In the genomic region with DNA sequence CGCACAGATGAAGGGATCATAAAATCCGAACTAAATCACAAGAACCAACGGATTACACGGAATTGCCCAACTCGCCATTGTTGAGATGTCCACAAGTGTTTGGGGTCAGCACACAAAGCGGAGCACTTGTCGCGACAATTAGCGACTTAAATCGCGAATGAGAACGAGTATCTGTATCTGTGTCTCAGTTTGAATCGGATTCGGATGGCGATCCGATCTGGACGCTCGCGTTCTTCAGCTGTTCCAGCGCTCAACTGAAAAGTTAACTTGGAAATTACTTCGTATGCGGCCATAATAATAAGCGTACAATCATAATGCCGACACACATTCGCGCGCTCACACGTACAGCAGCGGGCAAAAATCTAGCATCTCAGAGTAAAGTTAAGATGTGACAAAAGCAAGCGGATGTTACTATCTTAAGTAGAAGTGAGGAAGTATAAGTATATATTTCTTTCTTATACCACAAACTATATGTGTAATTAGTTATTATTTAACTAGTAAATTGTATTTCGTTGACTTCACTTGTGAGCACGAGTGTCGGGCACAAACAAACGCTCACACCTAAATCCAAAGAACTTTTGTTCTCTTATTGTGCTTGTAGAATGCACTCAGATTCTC, we compare ENCODE assay signal across 1 fruit fly cellular context.
A peak's percentile ranks its signal among the peaks of the same experiment; 100 is the strongest.
TF ChIP-seq lines count a peak whose summit lies in the region.

A gene (minus strand): TSS at position 259 of the 618 bp plus-strand sequence.

TF ChIP-seq in whole organism, embryonic, 481 proteins besides CTCF, POLR2A, EP300 and RAD21 (continued from another document and continues in another):
- TF ChIP-seq E2f1 (GFP tag; IDR thresholded peaks at IDR 0.05; lab: Robert Waterston, UW), result peak; percentile 81
- TF ChIP-seq ara (GFP tag; IDR thresholded peaks at IDR 0.05; lab: Robert Waterston, UW), result peak; percentile 78
- peak; percentile 40 for TF ChIP-seq CG11398 (GFP tag; optimal IDR thresholded peaks at IDR 0.05; lab: Kevin White, UChicago)
- no peak for TF ChIP-seq mld (GFP tag; IDR thresholded peaks at IDR 0.05; lab: Robert Waterston, UW; ENCODE audit: partially characterized antibody)
- no peak for TF ChIP-seq Dip2 (GFP tag; IDR thresholded peaks at IDR 0.05; lab: Robert Waterston, UW)
- TF ChIP-seq CG1602 (GFP tag; optimal IDR thresholded peaks at IDR 0.05; lab: Kevin White, UChicago), result peak; percentile 86
- TF ChIP-seq TFAM (GFP tag; optimal IDR thresholded peaks at IDR 0.05; lab: Kevin White, UChicago), result no peak
- peak; percentile 87 for TF ChIP-seq CG15601 (tag; optimal IDR thresholded peaks at IDR 0.05; lab: Kevin White, UChicago)
- TF ChIP-seq CG2116 (GFP tag; optimal IDR thresholded peaks at IDR 0.05; lab: Kevin White, UChicago), result peak; percentile 54
- TF ChIP-seq gcm (GFP tag; optimal IDR thresholded peaks at IDR 0.05; lab: Kevin White, UChicago), result peak; percentile 89
- peak; percentile 94 for TF ChIP-seq gem (tag; optimal IDR thresholded peaks at IDR 0.05; lab: Kevin White, UChicago)
- TF ChIP-seq CG10462 (GFP tag; optimal IDR thresholded peaks at IDR 0.05; lab: Kevin White, UChicago), result peak; percentile 43
- peak; percentile 12 for TF ChIP-seq CG15696 (tag; optimal IDR thresholded peaks at IDR 0.05; lab: Kevin White, UChicago)
- TF ChIP-seq sisA (GFP tag; IDR thresholded peaks at IDR 0.05; lab: Robert Waterston, UW), result peak; percentile 87
- peak; percentile 58 for TF ChIP-seq CG8281 (tag; optimal IDR thresholded peaks at IDR 0.05; lab: Kevin White, UChicago)
- peak; percentile 12 for TF ChIP-seq CG10274 (GFP tag; optimal IDR thresholded peaks at IDR 0.05; lab: Kevin White, UChicago)
- no peak for TF ChIP-seq CG13287 (GFP tag; IDR thresholded peaks at IDR 0.05; lab: Robert Waterston, UW; ENCODE audit: partially characterized antibody)
- no peak for TF ChIP-seq Doc2 (GFP tag; IDR thresholded peaks at IDR 0.05; lab: Robert Waterston, UW)
- peak; percentile 68 for TF ChIP-seq CG5180 (GFP tag; optimal IDR thresholded peaks at IDR 0.05; lab: Kevin White, UChicago)
- TF ChIP-seq crc (GFP tag; optimal IDR thresholded peaks at IDR 0.05; lab: Kevin White, UChicago), result peak; percentile 21
- peak; percentile 82 for TF ChIP-seq CG14441 (GFP tag; IDR thresholded peaks at IDR 0.05; lab: Robert Waterston, UW)
- peak; percentile 73 for TF ChIP-seq CG8359 (GFP tag; optimal IDR thresholded peaks at IDR 0.05; lab: Kevin White, UChicago; ENCODE audit: borderline replicate concordance)
- peak; percentile 87 for TF ChIP-seq Hr3 (GFP tag; optimal IDR thresholded peaks at IDR 0.05; lab: Kevin White, UChicago)
- peak; percentile 22 for TF ChIP-seq exex (tag; optimal IDR thresholded peaks at IDR 0.05; lab: Kevin White, UChicago)
- no peak for TF ChIP-seq pzg (GFP tag; optimal IDR thresholded peaks at IDR 0.05; lab: Kevin White, UChicago)
- peak; percentile 20 for TF ChIP-seq CG4617 (GFP tag; optimal IDR thresholded peaks at IDR 0.05; lab: Kevin White, UChicago; ENCODE audit: borderline replicate concordance)
- peak; percentile 94 for TF ChIP-seq PHDP (tag; optimal IDR thresholded peaks at IDR 0.05; lab: Kevin White, UChicago)
- peak; percentile 66 for TF ChIP-seq CG12942 (GFP tag; optimal IDR thresholded peaks at IDR 0.05; lab: Kevin White, UChicago)
- TF ChIP-seq CG4424 (GFP tag; optimal IDR thresholded peaks at IDR 0.05; lab: Kevin White, UChicago), result peak; percentile 80
- TF ChIP-seq Mrtf (GFP tag; IDR thresholded peaks at IDR 0.05; lab: Robert Waterston, UW), result peak; percentile 86
- TF ChIP-seq Scr (GFP tag; IDR thresholded peaks at IDR 0.05; lab: Robert Waterston, UW; ENCODE audit: partially characterized antibody), result no peak
- peak; percentile 95 for TF ChIP-seq ATbp (GFP tag; optimal IDR thresholded peaks at IDR 0.05; lab: Kevin White, UChicago)
- TF ChIP-seq z (GFP tag; IDR thresholded peaks at IDR 0.05; lab: Robert Waterston, UW), result peak; percentile 73
- peak; percentile 71 for TF ChIP-seq wek (GFP tag; optimal IDR thresholded peaks at IDR 0.05; lab: Kevin White, UChicago)
- TF ChIP-seq CG31365 (tag; optimal IDR thresholded peaks at IDR 0.05; lab: Kevin White, UChicago), result peak; percentile 64
- 0 out of 2 replicates have a peak, but pooled peaks have one; percentile 29 for TF ChIP-seq CG14667 (GFP tag; IDR thresholded peaks at IDR 0.05; lab: Robert Waterston, UW)
- TF ChIP-seq CG4854 (GFP tag; optimal IDR thresholded peaks at IDR 0.05; lab: Kevin White, UChicago), result peak; percentile 77
- TF ChIP-seq CG34376 (GFP tag; optimal IDR thresholded peaks at IDR 0.05; lab: Kevin White, UChicago), result peak; percentile 22
- peak; percentile 84 for TF ChIP-seq Sox100B (GFP tag; optimal IDR thresholded peaks at IDR 0.05; lab: Kevin White, UChicago)
- TF ChIP-seq CG17359 (tag; optimal IDR thresholded peaks at IDR 0.05; lab: Kevin White, UChicago), result peak; percentile 91
- TF ChIP-seq CG18476 (GFP tag; optimal IDR thresholded peaks at IDR 0.05; lab: Kevin White, UChicago), result peak; percentile 87
- peak; percentile 92 for TF ChIP-seq oc (tag; optimal IDR thresholded peaks at IDR 0.05; lab: Kevin White, UChicago)
- peak; percentile 84 for TF ChIP-seq H15 (GFP tag; IDR thresholded peaks at IDR 0.05; lab: Robert Waterston, UW)
- TF ChIP-seq Oli (tag; optimal IDR thresholded peaks at IDR 0.05; lab: Kevin White, UChicago), result peak; percentile 93
- peak; percentile 81 for TF ChIP-seq ind (GFP tag; optimal IDR thresholded peaks at IDR 0.05; lab: Kevin White, UChicago)
- TF ChIP-seq nerfin-1 (tag; optimal IDR thresholded peaks at IDR 0.05; lab: Kevin White, UChicago), result peak; percentile 70
- TF ChIP-seq hkb (optimal IDR thresholded peaks at IDR 0.05; lab: Kevin White, UChicago), result no peak
- peak; percentile 95 for TF ChIP-seq hkb (GFP tag; IDR thresholded peaks at IDR 0.05; lab: Robert Waterston, UW)
- TF ChIP-seq Deaf1 (tag; optimal IDR thresholded peaks at IDR 0.05; lab: Kevin White, UChicago), result peak; percentile 80
- peak; percentile 84 for TF ChIP-seq CG12659 (GFP tag; optimal IDR thresholded peaks at IDR 0.05; lab: Kevin White, UChicago)
- peak; percentile 55 for TF ChIP-seq CG3065 (GFP tag; optimal IDR thresholded peaks at IDR 0.05; lab: Kevin White, UChicago)
- peak; percentile 42; the same call in 1 of the 2 replicates for TF ChIP-seq CG8765 (GFP tag; IDR thresholded peaks at IDR 0.05; lab: Robert Waterston, UW)
- TF ChIP-seq CG6854 (GFP tag; optimal IDR thresholded peaks at IDR 0.05; lab: Kevin White, UChicago), result peak; percentile 76
- no peak for TF ChIP-seq Hr39 (optimal IDR thresholded peaks at IDR 0.05; lab: Kevin White, UChicago)
- peak; percentile 93 for TF ChIP-seq gsb-n (tag; optimal IDR thresholded peaks at IDR 0.05; lab: Kevin White, UChicago)
- peak; percentile 83 for TF ChIP-seq onecut (GFP tag; IDR thresholded peaks at IDR 0.05; lab: Robert Waterston, UW)
- TF ChIP-seq Dek (tag; optimal IDR thresholded peaks at IDR 0.05; lab: Kevin White, UChicago), result peak; percentile 86
- peak; percentile 67 for TF ChIP-seq sug (tag; optimal IDR thresholded peaks at IDR 0.05; lab: Kevin White, UChicago)
- peak; percentile 81 for TF ChIP-seq ap (GFP tag; IDR thresholded peaks at IDR 0.05; lab: Robert Waterston, UW)
- TF ChIP-seq CG2712 (tag; optimal IDR thresholded peaks at IDR 0.05; lab: Kevin White, UChicago), result peak; percentile 91
- TF ChIP-seq Mad (GFP tag; optimal IDR thresholded peaks at IDR 0.05; lab: Kevin White, UChicago), result peak; percentile 85
- TF ChIP-seq slp2 (GFP tag; optimal IDR thresholded peaks at IDR 0.05; lab: Kevin White, UChicago), result peak; percentile 68
- no peak for TF ChIP-seq crol (GFP tag; IDR thresholded peaks at IDR 0.05; lab: Robert Waterston, UW)
- TF ChIP-seq bab2 (GFP tag; optimal IDR thresholded peaks at IDR 0.05; lab: Kevin White, UChicago), result peak; percentile 79
- TF ChIP-seq tio (GFP tag; optimal IDR thresholded peaks at IDR 0.05; lab: Kevin White, UChicago), result peak; percentile 70
- TF ChIP-seq CG6765 (GFP tag; optimal IDR thresholded peaks at IDR 0.05; lab: Kevin White, UChicago), result peak; percentile 36
- TF ChIP-seq ERR (GFP tag; optimal IDR thresholded peaks at IDR 0.05; lab: Kevin White, UChicago), result peak; percentile 10
- TF ChIP-seq yki (optimal IDR thresholded peaks at IDR 0.05; lab: Kevin White, UChicago), result no peak
- TF ChIP-seq CG9876 (GFP tag; optimal IDR thresholded peaks at IDR 0.05; lab: Kevin White, UChicago), result no peak
- peak; percentile 74 for TF ChIP-seq CG16863 (GFP tag; optimal IDR thresholded peaks at IDR 0.05; lab: Kevin White, UChicago)
- peak; percentile 87 for TF ChIP-seq CG11695 (GFP tag; IDR thresholded peaks at IDR 0.05; lab: Robert Waterston, UW)
- TF ChIP-seq Optix (GFP tag; IDR thresholded peaks at IDR 0.05; lab: Robert Waterston, UW), result peak; percentile 85
- TF ChIP-seq CG13123 (GFP tag; optimal IDR thresholded peaks at IDR 0.05; lab: Kevin White, UChicago), result peak; percentile 27
- TF ChIP-seq D19B (GFP tag; optimal IDR thresholded peaks at IDR 0.05; lab: Kevin White, UChicago), result peak; percentile 61
- TF ChIP-seq CG12744 (GFP tag; optimal IDR thresholded peaks at IDR 0.05; lab: Kevin White, UChicago), result peak; percentile 53
- peak; percentile 74 for TF ChIP-seq sob (GFP tag; IDR thresholded peaks at IDR 0.05; lab: Robert Waterston, UW)
- TF ChIP-seq prd (optimal IDR thresholded peaks at IDR 0.05; lab: Kevin White, UChicago), result no peak
- peak; percentile 87 for TF ChIP-seq prd (GFP tag; IDR thresholded peaks at IDR 0.05; lab: Robert Waterston, UW)
- peak; percentile 67; the same call in 1 of the 2 replicates for TF ChIP-seq CG4730 (GFP tag; IDR thresholded peaks at IDR 0.05; lab: Robert Waterston, UW)
- TF ChIP-seq ftz-f1 (GFP tag; optimal IDR thresholded peaks at IDR 0.05; lab: Kevin White, UChicago), result no peak
- peak; percentile 83 for TF ChIP-seq Hsf (GFP tag; optimal IDR thresholded peaks at IDR 0.05; lab: Kevin White, UChicago)
- peak; percentile 77 for TF ChIP-seq CG2202 (tag; optimal IDR thresholded peaks at IDR 0.05; lab: Kevin White, UChicago)
- TF ChIP-seq NFAT (GFP tag; IDR thresholded peaks at IDR 0.05; lab: Robert Waterston, UW), result peak; percentile 68
- peak; percentile 56 for TF ChIP-seq Antp (GFP tag; optimal IDR thresholded peaks at IDR 0.05; lab: Kevin White, UChicago)
- TF ChIP-seq CG12155 (GFP tag; optimal IDR thresholded peaks at IDR 0.05; lab: Kevin White, UChicago), result peak; percentile 79
- TF ChIP-seq Side (GFP tag; optimal IDR thresholded peaks at IDR 0.05; lab: Kevin White, UChicago), result peak; percentile 67
- TF ChIP-seq Vsx1 (GFP tag; optimal IDR thresholded peaks at IDR 0.05; lab: Kevin White, UChicago), result peak; percentile 77
- no peak for TF ChIP-seq zen2 (GFP tag; IDR thresholded peaks at IDR 0.05; lab: Robert Waterston, UW; ENCODE audit: partially characterized antibody)
- TF ChIP-seq dpn (GFP tag; optimal IDR thresholded peaks at IDR 0.05; lab: Kevin White, UChicago), result peak; percentile 72 to 87
- TF ChIP-seq otp (GFP tag; IDR thresholded peaks at IDR 0.05; lab: Robert Waterston, UW), result peak; percentile 91
- TF ChIP-seq CG12299 (tag; optimal IDR thresholded peaks at IDR 0.05; lab: Kevin White, UChicago), result peak; percentile 80
- peak; percentile 86 for TF ChIP-seq CG13424 (tag; optimal IDR thresholded peaks at IDR 0.05; lab: Kevin White, UChicago)
- no peak for TF ChIP-seq BEAF-32 (GFP tag; optimal IDR thresholded peaks at IDR 0.05; lab: Kevin White, UChicago)
- peak; percentile 56 for TF ChIP-seq dm (GFP tag; optimal IDR thresholded peaks at IDR 0.05; lab: Kevin White, UChicago)
- TF ChIP-seq Lpt (GFP tag; optimal IDR thresholded peaks at IDR 0.05; lab: Kevin White, UChicago), result no peak
- TF ChIP-seq tna (GFP tag; IDR thresholded peaks at IDR 0.05; lab: Robert Waterston, UW; ENCODE audit: partially characterized antibody), result no peak
- TF ChIP-seq CG18619 (GFP tag; optimal IDR thresholded peaks at IDR 0.05; lab: Kevin White, UChicago), result peak; percentile 84
- TF ChIP-seq Hr78 (GFP tag; optimal IDR thresholded peaks at IDR 0.05; lab: Kevin White, UChicago), result peak in 1 of 2 experiments; percentile 67
- TF ChIP-seq CG1529 (GFP tag; optimal IDR thresholded peaks at IDR 0.05; lab: Kevin White, UChicago), result peak; percentile 83
- TF ChIP-seq C15 (GFP tag; IDR thresholded peaks at IDR 0.05; lab: Robert Waterston, UW), result no peak
- TF ChIP-seq gro (GFP tag; optimal IDR thresholded peaks at IDR 0.05; lab: Kevin White, UChicago), result no peak
- no peak for TF ChIP-seq en (GFP tag; optimal IDR thresholded peaks at IDR 0.05; lab: Kevin White, UChicago)
- TF ChIP-seq pb (GFP tag; optimal IDR thresholded peaks at IDR 0.05; lab: Kevin White, UChicago), result peak; percentile 45
- TF ChIP-seq slou (GFP tag; optimal IDR thresholded peaks at IDR 0.05; lab: Kevin White, UChicago), result no peak
- TF ChIP-seq Taf1 (GFP tag; IDR thresholded peaks at IDR 0.05; lab: Robert Waterston, UW), result peak; percentile 45; the same call in 1 of the 2 replicates
- TF ChIP-seq CG1024 (GFP tag; IDR thresholded peaks at IDR 0.05; lab: Robert Waterston, UW), result peak; percentile 86
- TF ChIP-seq sima (GFP tag; optimal IDR thresholded peaks at IDR 0.05; lab: Kevin White, UChicago), result no peak
- TF ChIP-seq abd-A (tag; optimal IDR thresholded peaks at IDR 0.05; lab: Kevin White, UChicago), result no peak
- TF ChIP-seq gsb (GFP tag; IDR thresholded peaks at IDR 0.05; lab: Robert Waterston, UW), result peak; percentile 65
- TF ChIP-seq Hand (GFP tag; optimal IDR thresholded peaks at IDR 0.05; lab: Kevin White, UChicago), result peak; percentile 70
- no peak for TF ChIP-seq Neu2 (GFP tag; optimal IDR thresholded peaks at IDR 0.05; lab: Kevin White, UChicago; ENCODE audit: borderline replicate concordance)
- peak; percentile 36 for TF ChIP-seq CG10543 (GFP tag; optimal IDR thresholded peaks at IDR 0.05; lab: Kevin White, UChicago)
- no peak for TF ChIP-seq disco-r (GFP tag; optimal IDR thresholded peaks at IDR 0.05; lab: Kevin White, UChicago)
- peak; percentile 66; the same call in 1 of the 2 replicates for TF ChIP-seq bowl (GFP tag; IDR thresholded peaks at IDR 0.05; lab: Robert Waterston, UW)
- TF ChIP-seq CG14050 (GFP tag; IDR thresholded peaks at IDR 0.05; lab: Robert Waterston, UW), result peak; percentile 84
- TF ChIP-seq D (optimal IDR thresholded peaks at IDR 0.05; lab: Kevin White, UChicago), result no peak
- peak; percentile 88 for TF ChIP-seq D (GFP tag; optimal IDR thresholded peaks at IDR 0.05; lab: Kevin White, UChicago)
- TF ChIP-seq CG31441 (GFP tag; IDR thresholded peaks at IDR 0.05; lab: Robert Waterston, UW), result peak; percentile 93
- no peak for TF ChIP-seq CG4282 (GFP tag; optimal IDR thresholded peaks at IDR 0.05; lab: Kevin White, UChicago)
- no peak for TF ChIP-seq Tbp (GFP tag; optimal IDR thresholded peaks at IDR 0.05; lab: Kevin White, UChicago)
- TF ChIP-seq so (GFP tag; IDR thresholded peaks at IDR 0.05; lab: Robert Waterston, UW), result peak; percentile 91
- TF ChIP-seq CG32767 (GFP tag; IDR thresholded peaks at IDR 0.05; lab: Robert Waterston, UW), result peak; percentile 85
- TF ChIP-seq Hmx (GFP tag; optimal IDR thresholded peaks at IDR 0.05; lab: Kevin White, UChicago), result peak; percentile 1
- TF ChIP-seq CG6254 (GFP tag; optimal IDR thresholded peaks at IDR 0.05; lab: Kevin White, UChicago), result peak; percentile 89
